Fruit fly (Drosophila melanogaster) whole organism, adult: ENCODE results near the gene pps.

Experiments
- CG11617 ChIP-seq: fragments of 200-800 bp; sonication (Bioruptor generic); optimal IDR thresholded peaks from 2 replicates; lab custom pipeline; 2017; ENCODE audit warnings: mild to moderate bottlenecking, missing biosample characterization, missing genetic modification reagents, missing genetic modification characterization
- CG14711 ChIP-seq: fragments of 200-800 bp; sonication (Bioruptor generic); optimal IDR thresholded peaks from 2 replicates; lab custom pipeline; 2018; ENCODE audit warnings: missing biosample characterization, mild to moderate bottlenecking, missing genetic modification characterization, moderate library complexity
- CG33017 ChIP-seq: fragments of 200-800 bp; sonication (Bioruptor generic); optimal IDR thresholded peaks from 2 replicates; lab custom pipeline; 2018; ENCODE audit warnings: missing biosample characterization, mild to moderate bottlenecking, missing genetic modification characterization, moderate library complexity
- CG5204 ChIP-seq: fragments of 200-800 bp; sonication (Bioruptor generic); optimal IDR thresholded peaks from 2 replicates; lab custom pipeline; 2016; ENCODE audit warnings: missing biosample characterization, missing genetic modification characterization
- CG7045 ChIP-seq: fragments of 200-800 bp; sonication (Bioruptor generic); optimal IDR thresholded peaks from 2 replicates; lab custom pipeline; 2017; ENCODE audit warnings: missing biosample characterization, mild to moderate bottlenecking, missing genetic modification characterization
- CG7101 ChIP-seq: fragments of 200-800 bp; sonication (Bioruptor generic); optimal IDR thresholded peaks from 2 replicates; lab custom pipeline; 2018; ENCODE audit warnings: missing biosample characterization, mild to moderate bottlenecking, missing genetic modification characterization, moderate library complexity
- Crg-1 ChIP-seq: fragments of 200-800 bp; sonication (Bioruptor generic); optimal IDR thresholded peaks from 2 replicates; lab custom pipeline; 2016; ENCODE audit warnings: missing biosample characterization, missing genetic modification characterization
- Mnt ChIP-seq: fragments of 200-800 bp; sonication (Bioruptor generic); optimal IDR thresholded peaks from 2 replicates; lab custom pipeline; 2016; ENCODE audit warnings: missing biosample characterization, mild to moderate bottlenecking, missing genetic modification characterization
- bab1 ChIP-seq: fragments of 200-800 bp; sonication (Bioruptor generic); optimal IDR thresholded peaks from 3 replicates; lab custom pipeline; 2019; ENCODE audit warnings: missing biosample characterization, mild to moderate bottlenecking, missing genetic modification characterization, moderate library complexity
- cic ChIP-seq: fragments of 200-800 bp; sonication (Bioruptor generic); optimal IDR thresholded peaks from 2 replicates; lab custom pipeline; 2017; ENCODE audit warnings: missing biosample characterization, mild to moderate bottlenecking, missing genetic modification characterization, moderate library complexity
- cnc ChIP-seq, 2 experiments: fragments of >200 bp; optimal IDR thresholded peaks; 2 replicates each; lab custom pipeline; 2017
- ovo ChIP-seq: fragments of 200-800 bp; sonication (Bioruptor generic); optimal IDR thresholded peaks from 2 replicates; lab custom pipeline; 2016; ENCODE audit warnings: missing biosample characterization, missing genetic modification characterization

DNA sequence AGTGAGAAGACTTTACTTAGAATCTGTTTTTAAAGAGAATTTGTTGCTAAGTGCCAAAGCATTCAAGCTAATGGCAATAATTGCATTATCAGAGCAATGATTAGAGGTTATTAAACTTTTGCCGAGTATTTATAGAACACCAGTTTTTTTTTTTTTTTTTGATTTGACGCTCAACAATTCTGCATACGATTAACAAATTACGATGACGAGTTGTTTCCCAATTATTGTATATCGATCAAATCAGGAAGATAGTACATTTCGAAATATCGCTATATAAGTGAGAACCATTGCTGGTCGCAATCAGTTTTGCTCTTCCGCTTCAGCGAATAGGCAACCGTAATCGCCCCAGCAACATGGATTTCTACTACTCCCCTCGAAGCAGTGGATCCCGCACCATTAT is 39.8 kb upstream of the pps start, which contains the start of gene GstD4:
- TF ChIP-seq ovo (GFP tag; lab: Kevin White, UChicago) (no peak), CG14711 (tag; lab: Kevin White, UChicago) (no peak), Mnt (GFP tag; lab: Kevin White, UChicago) (no peak), CG11617 (GFP tag; lab: Kevin White, UChicago) (no peak), cic (GFP tag; lab: Kevin White, UChicago) (no peak), CG33017 (tag; lab: Kevin White, UChicago) (no peak), CG7045 (GFP tag; lab: Kevin White, UChicago) (no peak), cnc (optimal IDR thresholded peaks at IDR 0.05; lab: Kevin White, UChicago) (no peak), CG5204 (GFP tag; lab: Kevin White, UChicago) (no peak), bab1 (GFP tag; lab: Kevin White, UChicago) (no peak), CG7101 (tag; lab: Kevin White, UChicago) (no peak), Crg-1 (GFP tag; lab: Kevin White, UChicago) (no peak)
